Fruit fly (Drosophila melanogaster): ENCODE results near the gene CG13705.

DNA sequence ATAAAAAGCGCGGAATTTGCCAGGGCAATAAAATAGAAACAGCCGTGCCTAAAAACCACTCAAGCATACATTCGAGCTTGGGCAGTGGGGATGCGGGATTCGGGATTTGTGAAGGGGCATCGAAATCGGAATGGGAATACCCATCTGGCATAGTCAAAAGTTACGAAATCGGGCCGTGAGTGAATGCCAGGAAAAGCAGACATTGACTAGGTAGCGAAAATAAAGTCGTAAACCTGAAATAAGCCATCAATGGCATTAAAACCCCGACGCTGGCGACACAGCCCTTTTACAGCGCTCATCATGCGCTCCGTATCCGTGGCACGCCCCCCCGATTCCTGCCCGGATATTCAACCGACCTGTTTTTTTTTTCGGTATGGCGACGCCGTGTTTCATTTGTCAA lies 27.9 kb downstream of the CG13705 start:
- no peak for TF ChIP-seq Eip78C (GFP tag)
- TF ChIP-seq CG8119 (GFP tag; IDR thresholded peaks at IDR 0.05) = no peak

All from whole organism, prepupa.